Fruit fly (Drosophila melanogaster) whole organism, embryonic: ENCODE measurements around the gene Sgsf.

ENCODE experiments used
- CG10565 ChIP-seq: fragments of 200-800 bp; sonication (Bioruptor generic); optimal IDR thresholded peaks from 3 replicates; lab custom pipeline; 2016; ENCODE audit warnings: missing biosample characterization, mild to moderate bottlenecking, missing genetic modification characterization
- CG11398 ChIP-seq: fragments of 200-800 bp; sonication (Bioruptor generic); optimal IDR thresholded peaks from 2 replicates; lab custom pipeline; 2016; ENCODE audit warnings: missing biosample characterization, missing genetic modification characterization
- CG11504 ChIP-seq: fragments of 200-800 bp; sonication (Bioruptor generic); optimal IDR thresholded peaks from 3 replicates; lab custom pipeline; 2019; ENCODE audit warnings: missing biosample characterization, mild to moderate bottlenecking, missing genetic modification characterization, moderate library complexity
- CG12769 ChIP-seq: fragments of 200-800 bp; sonication (Bioruptor generic); optimal IDR thresholded peaks from 2 replicates; lab custom pipeline; 2019; ENCODE audit warnings: missing biosample characterization, mild to moderate bottlenecking, missing genetic modification characterization, moderate library complexity
- CG13123 ChIP-seq: fragments of 200-800 bp; sonication (Bioruptor generic); optimal IDR thresholded peaks from 2 replicates; lab custom pipeline; 2016; ENCODE audit warnings: missing biosample characterization, missing genetic modification characterization
- CG15601 ChIP-seq: fragments of 200-800 bp; sonication (Bioruptor generic); optimal IDR thresholded peaks from 3 replicates; lab custom pipeline; 2019; ENCODE audit warnings: missing biosample characterization, mild to moderate bottlenecking, missing genetic modification characterization, moderate library complexity
- CG17186 ChIP-seq: fragments of 200-800 bp; sonication (Bioruptor generic); optimal IDR thresholded peaks from 3 replicates; lab custom pipeline; 2017; ENCODE audit warnings: missing biosample characterization, missing genetic modification reagents, missing genetic modification characterization
- CG18599 ChIP-seq: fragments of 200-800 bp; sonication (Bioruptor generic); optimal IDR thresholded peaks from 3 replicates; lab custom pipeline; 2017; ENCODE audit warnings: missing biosample characterization, missing genetic modification characterization, mild to moderate bottlenecking, moderate library complexity, missing genetic modification reagents
- CG2202 ChIP-seq: fragments of 200-800 bp; sonication (Bioruptor generic); optimal IDR thresholded peaks from 2 replicates; lab custom pipeline; 2018; ENCODE audit warnings: missing biosample characterization, mild to moderate bottlenecking, missing genetic modification characterization
- CG2678 ChIP-seq: fragments of 200-800 bp; sonication (Bioruptor generic); optimal IDR thresholded peaks from 3 replicates; lab custom pipeline; 2019; ENCODE audit warnings: missing biosample characterization, mild to moderate bottlenecking, missing genetic modification characterization, moderate library complexity
- CG2712 ChIP-seq: fragments of 200-800 bp; optimal IDR thresholded peaks from 3 replicates; lab custom pipeline; 2019; ENCODE audit warnings: missing biosample characterization, mild to moderate bottlenecking, missing genetic modification characterization, moderate library complexity
- CG34224 ChIP-seq: fragments of 200-800 bp; sonication (Bioruptor generic); IDR thresholded peaks from 3 replicates; pipeline ENCODE4 v1.3.6; 2022; ENCODE audit warnings: missing biosample characterization, missing genetic modification characterization; ENCODE audit not compliant: partially characterized antibody
- CG43689 ChIP-seq: fragments of 200-800 bp; sonication (Bioruptor generic); IDR thresholded peaks from 2 replicates; pipeline ENCODE4 v1.3.6; 2022; ENCODE audit warnings: missing biosample characterization, missing genetic modification characterization
- CG4707 ChIP-seq: fragments of 200-800 bp; sonication (Bioruptor generic); optimal IDR thresholded peaks from 2 replicates; lab custom pipeline; 2018; ENCODE audit warnings: missing biosample characterization, mild to moderate bottlenecking, missing genetic modification characterization, moderate library complexity
- CG6254 ChIP-seq: fragments of 200-800 bp; sonication (Bioruptor generic); optimal IDR thresholded peaks from 3 replicates; lab custom pipeline; 2017; ENCODE audit warnings: mild to moderate bottlenecking, missing biosample characterization, missing genetic modification reagents, missing genetic modification characterization
- CG6272 ChIP-seq: fragments of 200-800 bp; sonication (Bioruptor generic); IDR thresholded peaks from 2 replicates; pipeline ENCODE4 v1.3.6; 2022; ENCODE audit warnings: missing biosample characterization, missing genetic modification characterization
- CG6765 ChIP-seq: fragments of 200-800 bp; sonication (Bioruptor generic); optimal IDR thresholded peaks from 3 replicates; lab custom pipeline; 2017; ENCODE audit warnings: missing biosample characterization, mild to moderate bottlenecking, missing genetic modification characterization
- CG9797 ChIP-seq: fragments of 200-800 bp; sonication (Bioruptor generic); optimal IDR thresholded peaks from 3 replicates; lab custom pipeline; 2018; ENCODE audit warnings: missing biosample characterization, mild to moderate bottlenecking, missing genetic modification characterization
- Fer3 ChIP-seq: fragments of 200-800 bp; sonication (Bioruptor generic); optimal IDR thresholded peaks from 2 replicates; lab custom pipeline; 2018; ENCODE audit warnings: missing biosample characterization, mild to moderate bottlenecking, missing genetic modification characterization, moderate library complexity
- GATAe ChIP-seq: fragments of 200-800 bp; sonication (Bioruptor generic); conservative IDR thresholded peaks from 2 replicates; pipeline ENCODE4 v1.3.6; 2022; ENCODE audit warnings: missing biosample characterization, missing genetic modification characterization
- Gsc ChIP-seq: fragments of 200-800 bp; sonication (Bioruptor generic); IDR thresholded peaks from 2 replicates; pipeline ENCODE4 v1.3.6; 2022; ENCODE audit warnings: missing biosample characterization, missing genetic modification characterization
- H15 ChIP-seq: fragments of 200-800 bp; sonication (Bioruptor generic); IDR thresholded peaks from 3 replicates; pipeline ENCODE4 v1.3.6; 2022; ENCODE audit warnings: missing biosample characterization, missing genetic modification characterization
- HLH54F ChIP-seq: fragments of 200-800 bp; sonication (Bioruptor generic); optimal IDR thresholded peaks from 3 replicates; lab custom pipeline; 2016; ENCODE audit warnings: missing biosample characterization, missing genetic modification characterization
- HLHmδ ChIP-seq: fragments of 200-800 bp; sonication (Bioruptor generic); optimal IDR thresholded peaks from 2 replicates; lab custom pipeline; 2018; ENCODE audit warnings: missing biosample characterization, mild to moderate bottlenecking, missing genetic modification characterization, moderate library complexity
- Hr3 ChIP-seq: fragments of 200-800 bp; sonication (Bioruptor generic); optimal IDR thresholded peaks from 3 replicates; lab custom pipeline; 2016; ENCODE audit warnings: missing biosample characterization, missing genetic modification characterization
- Mrtf ChIP-seq: fragments of 200-800 bp; sonication (Bioruptor generic); IDR thresholded peaks from 3 replicates; pipeline ENCODE4 v1.3.6; 2022; ENCODE audit warnings: missing biosample characterization, missing genetic modification characterization
- NFAT ChIP-seq: fragments of 200-800 bp; sonication (Bioruptor generic); IDR thresholded peaks from 2 replicates; pipeline ENCODE4 v1.3.6; 2022; ENCODE audit warnings: missing biosample characterization, missing genetic modification characterization
- Pdp1 ChIP-seq, 2 experiments: fragments of 200-800 bp; sonication (Bioruptor generic); optimal IDR thresholded peaks; 3 replicates each; lab custom pipeline; 2016; ENCODE audit warnings: missing biosample characterization in 2 of 2, missing genetic modification characterization in 2 of 2, mild to moderate bottlenecking in 1 of 2, moderate library complexity in 1 of 2
- Sox102F ChIP-seq: fragments of 200-800 bp; sonication (Bioruptor generic); optimal IDR thresholded peaks from 2 replicates; lab custom pipeline; 2018; ENCODE audit warnings: missing biosample characterization, mild to moderate bottlenecking, missing genetic modification characterization, moderate library complexity
- Trl ChIP-seq, 3 experiments: fragments of >200 bp in 2 of 3; fragments of 200-800 bp in 1 of 3; sonication (Bioruptor generic) in 1 of 3; optimal IDR thresholded peaks; 2 replicates in 1 of 3; 3 replicates in 2 of 3; lab custom pipeline; 2016 to 2017; ENCODE audit warnings: missing biosample characterization in 1 of 3, missing genetic modification characterization in 1 of 3
- abd-A ChIP-seq: fragments of 200-800 bp; sonication (Bioruptor generic); optimal IDR thresholded peaks from 3 replicates; lab custom pipeline; 2019; ENCODE audit warnings: missing biosample characterization, mild to moderate bottlenecking, missing genetic modification characterization, moderate library complexity
- ash1 ChIP-seq: fragments of 200-800 bp; sonication (Bioruptor generic); optimal IDR thresholded peaks from 2 replicates; lab custom pipeline; 2018; ENCODE audit warnings: missing biosample characterization, mild to moderate bottlenecking, missing genetic modification characterization
- br ChIP-seq: fragments of >200 bp; optimal IDR thresholded peaks from 2 replicates; lab custom pipeline; 2017
- cwo ChIP-seq: fragments of 200-800 bp; sonication (Bioruptor generic); optimal IDR thresholded peaks from 3 replicates; lab custom pipeline; 2017; ENCODE audit warnings: missing biosample characterization, missing genetic modification characterization, mild to moderate bottlenecking, moderate library complexity, missing genetic modification reagents
- da ChIP-seq: fragments of 200-800 bp; sonication (Bioruptor generic); optimal IDR thresholded peaks from 2 replicates; lab custom pipeline; 2016; ENCODE audit warnings: missing biosample characterization, missing genetic modification characterization
- fd102C ChIP-seq: fragments of 200-800 bp; sonication (Bioruptor generic); optimal IDR thresholded peaks from 2 replicates; lab custom pipeline; 2018; ENCODE audit warnings: missing biosample characterization, mild to moderate bottlenecking, missing genetic modification characterization, moderate library complexity
- fd96Cb ChIP-seq: fragments of 200-800 bp; sonication (Bioruptor generic); optimal IDR thresholded peaks from 2 replicates; lab custom pipeline; 2018; ENCODE audit warnings: missing biosample characterization, mild to moderate bottlenecking, missing genetic modification characterization, moderate library complexity
- grau ChIP-seq: fragments of 200-800 bp; optimal IDR thresholded peaks from 3 replicates; lab custom pipeline; 2019; ENCODE audit warnings: missing biosample characterization, mild to moderate bottlenecking, missing genetic modification characterization, moderate library complexity
- hb ChIP-seq: fragments of 200-800 bp; sonication (Bioruptor generic); IDR thresholded peaks from 3 replicates; pipeline ENCODE4 v1.3.6; 2022; ENCODE audit warnings: missing biosample characterization, missing genetic modification characterization; ENCODE audit not compliant: partially characterized antibody
- lmd ChIP-seq: fragments of 200-800 bp; sonication (Bioruptor generic); IDR thresholded peaks from 2 replicates; pipeline ENCODE4 v1.3.6; 2022; ENCODE audit warnings: missing biosample characterization, missing genetic modification characterization
- lola ChIP-seq, 3 experiments: fragments of >200 bp in 2 of 3; fragments of 200-800 bp in 1 of 3; sonication (Bioruptor generic) in 1 of 3; optimal IDR thresholded peaks; 2 replicates each; lab custom pipeline; 2017 to 2019; ENCODE audit warnings: missing biosample characterization in 3 of 3, missing genetic modification characterization in 3 of 3, mild to moderate bottlenecking in 1 of 3, moderate library complexity in 1 of 3
- pnt ChIP-seq: fragments of 200-800 bp; sonication (Bioruptor generic); optimal IDR thresholded peaks from 3 replicates; lab custom pipeline; 2016; ENCODE audit warnings: missing biosample characterization, missing genetic modification characterization
- psq ChIP-seq: fragments of 200-800 bp; sonication (Bioruptor generic); optimal IDR thresholded peaks from 2 replicates; lab custom pipeline; 2017; ENCODE audit warnings: missing biosample characterization, missing genetic modification characterization
- ranshi ChIP-seq: fragments of 200-800 bp; sonication (Bioruptor generic); IDR thresholded peaks from 2 replicates; pipeline ENCODE4 v1.3.6; 2022; ENCODE audit warnings: missing biosample characterization, missing genetic modification characterization
- sd ChIP-seq: fragments of 200-800 bp; sonication (Bioruptor generic); optimal IDR thresholded peaks from 3 replicates; lab custom pipeline; 2018; ENCODE audit warnings: missing biosample characterization, mild to moderate bottlenecking, missing genetic modification characterization, moderate library complexity
- seq ChIP-seq: fragments of 200-800 bp; sonication (Bioruptor generic); IDR thresholded peaks from 2 replicates; pipeline ENCODE4 v1.3.6; 2022; ENCODE audit warnings: missing biosample characterization, missing genetic modification characterization
- ssp ChIP-seq: fragments of 200-800 bp; sonication (Bioruptor generic); IDR thresholded peaks from 2 replicates; pipeline ENCODE4 v1.3.6; 2022; ENCODE audit warnings: missing biosample characterization, missing genetic modification characterization
- tna ChIP-seq: fragments of 200-800 bp; sonication (Bioruptor generic); IDR thresholded peaks from 2 replicates; pipeline ENCODE4 v1.3.6; 2022; ENCODE audit warnings: missing biosample characterization, missing genetic modification characterization; ENCODE audit not compliant: partially characterized antibody
- tup ChIP-seq: fragments of 200-800 bp; sonication (Bioruptor generic); optimal IDR thresholded peaks from 2 replicates; lab custom pipeline; 2016; ENCODE audit warnings: missing biosample characterization, mild to moderate bottlenecking, missing genetic modification characterization, moderate library complexity
- wek ChIP-seq: fragments of 200-800 bp; sonication (Bioruptor generic); optimal IDR thresholded peaks from 3 replicates; lab custom pipeline; 2018; ENCODE audit warnings: missing biosample characterization, mild to moderate bottlenecking, missing genetic modification characterization, moderate library complexity
- yki ChIP-seq: fragments of >200 bp; optimal IDR thresholded peaks from 3 replicates; lab custom pipeline; 2018

Gene Sgsf

DNA sequence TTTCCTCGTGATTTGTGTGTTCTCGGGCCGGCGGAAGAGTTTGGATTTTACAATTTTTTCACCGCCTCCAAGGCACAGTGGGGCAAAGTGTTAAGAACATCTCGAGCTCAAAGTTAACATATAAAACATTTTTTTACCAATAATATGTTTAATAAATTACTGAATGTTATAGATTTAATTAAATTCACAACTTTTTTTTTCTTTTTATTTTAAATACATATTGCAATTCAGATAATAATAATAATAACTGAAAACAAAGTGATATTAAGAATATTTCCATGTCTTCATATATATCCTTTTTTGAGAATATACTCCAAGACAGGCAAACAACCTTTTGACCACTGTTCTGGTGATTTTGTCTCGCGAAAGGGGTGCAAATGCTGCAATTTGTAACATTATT lies 4.5 kb downstream of the Sgsf start (continued):
- TF ChIP-seq CG11504 (tag; lab: Kevin White, UChicago) (peak; percentile 58), CG12769 (tag; lab: Kevin White, UChicago) (no peak), br (lab: Kevin White, UChicago) (no peak), CG6765 (no peak), CG18599 (GFP tag; lab: Kevin White, UChicago) (no peak), pnt (GFP tag; lab: Kevin White, UChicago) (no peak), fd96Cb (peak; percentile 23), CG13123 (GFP tag; lab: Kevin White, UChicago) (no peak), ash1 (GFP tag; lab: Kevin White, UChicago) (no peak), seq (no peak), abd-A (no peak), CG2712 (peak; percentile 63), CG11398 (GFP tag; lab: Kevin White, UChicago) (no peak), wek (no peak), CG2202 (no peak), lmd (GFP tag; lab: Robert Waterston, UW) (no peak), ssp (GFP tag; lab: Robert Waterston, UW) (no peak), CG15601 (tag; lab: Kevin White, UChicago) (peak; percentile 7), CG43689 (GFP tag; lab: Robert Waterston, UW) (no peak), psq (GFP tag; lab: Kevin White, UChicago) (no peak), tna (no peak), HLHmδ (GFP tag; lab: Kevin White, UChicago) (no peak), Mrtf (no peak), Gsc (no peak), yki (lab: Kevin White, UChicago) (no peak), CG10565 (GFP tag; lab: Kevin White, UChicago) (no peak), tup (GFP tag; lab: Kevin White, UChicago) (no peak), Hr3 (GFP tag; lab: Kevin White, UChicago) (no peak), grau (tag; lab: Kevin White, UChicago) (peak; percentile 34), CG34224 (GFP tag; lab: Robert Waterston, UW) (no peak), fd102C (no peak), CG17186 (no peak), sd (tag; lab: Kevin White, UChicago) (no peak), Trl (optimal IDR thresholded peaks at IDR 0.05; lab: Kevin White, UChicago) (no peak), Trl (GFP tag; optimal IDR thresholded peaks at IDR 0.05; lab: Kevin White, UChicago) (no peak), CG6254 (no peak), hb (no peak), Sox102F (peak; percentile 37), CG2678 (no peak), Pdp1 (GFP tag; optimal IDR thresholded peaks at IDR 0.05; lab: Kevin White, UChicago) (no peak), HLH54F (GFP tag; lab: Kevin White, UChicago) (no peak), H15 (no peak), cwo (GFP tag; lab: Kevin White, UChicago) (no peak), GATAe (GFP tag; lab: Robert Waterston, UW) (no peak), CG6272 (GFP tag; lab: Robert Waterston, UW) (no peak), ranshi (GFP tag; lab: Robert Waterston, UW) (no peak), CG4707 (no peak), da (GFP tag; lab: Kevin White, UChicago) (no peak), Fer3 (tag; lab: Kevin White, UChicago) (no peak), NFAT (GFP tag; lab: Robert Waterston, UW) (no peak), lola (GFP tag; optimal IDR thresholded peaks at IDR 0.05; lab: Kevin White, UChicago) (peak in 1 of 3 experiments; percentile 17), CG9797 (GFP tag; lab: Kevin White, UChicago) (no peak)
